Fruit fly (Drosophila melanogaster) whole organism, wandering third instar larva: ENCODE data around the gene BRWD3.
A peak's percentile ranks its signal among the peaks of the same experiment; 100 is the strongest.

ENCODE experiments used
- Abd-B ChIP-seq: fragments of >200 bp; optimal IDR thresholded peaks from 2 replicates; lab custom pipeline; 2017; ENCODE audit warnings: missing biosample characterization, missing genetic modification characterization
- CG32264 ChIP-seq: fragments of 200-800 bp; sonication (Bioruptor generic); optimal IDR thresholded peaks from 2 replicates; lab custom pipeline; 2016; ENCODE audit warnings: missing biosample characterization, missing genetic modification characterization
- CG9705 ChIP-seq: fragments of 200-800 bp; sonication (Bioruptor generic); optimal IDR thresholded peaks from 2 replicates; lab custom pipeline; 2018; ENCODE audit warnings: missing biosample characterization, mild to moderate bottlenecking, missing genetic modification characterization
- CrebA ChIP-seq: fragments of 200-800 bp; sonication (Bioruptor generic); optimal IDR thresholded peaks from 2 replicates; lab custom pipeline; 2016; ENCODE audit warnings: missing biosample characterization, mild to moderate bottlenecking, missing genetic modification characterization, borderline replicate concordance
- Dfd ChIP-seq: fragments of >200 bp; optimal IDR thresholded peaks from 2 replicates; lab custom pipeline; 2017; ENCODE audit warnings: missing biosample characterization, missing genetic modification characterization
- Dif ChIP-seq: fragments of 200-275, 200-300 bp; sonication (Bioruptor generic); optimal IDR thresholded peaks from 2 replicates; lab custom pipeline; 2018; ENCODE audit warnings: missing biosample characterization, missing genetic modification characterization; ENCODE audit not compliant: partially characterized antibody
- GATAd ChIP-seq: sonication (Bioruptor generic); optimal IDR thresholded peaks from 2 replicates; lab custom pipeline; 2016; ENCODE audit warnings: missing biosample characterization, missing genetic modification characterization
- HLH106 ChIP-seq: fragments of 200-800 bp; optimal IDR thresholded peaks from 3 replicates; lab custom pipeline; 2019; ENCODE audit warnings: missing biosample characterization, mild to moderate bottlenecking, missing genetic modification characterization, moderate library complexity
- Hnf4 ChIP-seq: fragments of 200-800 bp; sonication (Bioruptor generic); optimal IDR thresholded peaks from 2 replicates; lab custom pipeline; 2016; ENCODE audit warnings: missing biosample characterization, mild to moderate bottlenecking, missing genetic modification characterization
- Hr78 ChIP-seq: fragments of >200 bp; optimal IDR thresholded peaks from 2 replicates; lab custom pipeline; 2017; ENCODE audit warnings: missing biosample characterization, missing genetic modification characterization
- Hr83 ChIP-seq: fragments of 200-300 bp; sonication (Bioruptor generic); optimal IDR thresholded peaks from 2 replicates; lab custom pipeline; 2016; ENCODE audit warnings: missing biosample characterization, mild to moderate bottlenecking, missing genetic modification characterization, moderate library complexity; ENCODE audit not compliant: poor library complexity, severe bottlenecking
- Jra ChIP-seq: sonication (Bioruptor generic); optimal IDR thresholded peaks from 2 replicates; lab custom pipeline; 2016; ENCODE audit warnings: missing biosample characterization, missing genetic modification characterization
- Mio ChIP-seq: sonication (Bioruptor generic); optimal IDR thresholded peaks from 2 replicates; lab custom pipeline; 2016; ENCODE audit warnings: missing biosample characterization, missing genetic modification characterization
- Myc ChIP-seq: fragments of >200 bp; optimal IDR thresholded peaks from 2 replicates; lab custom pipeline; 2017
- N ChIP-seq: fragments of >200 bp; optimal IDR thresholded peaks from 2 replicates; lab custom pipeline; 2018; ENCODE audit warnings: missing biosample characterization, missing external identifiers, missing genetic modification characterization
- OdsH ChIP-seq: fragments of 200-800 bp; sonication (Bioruptor generic); optimal IDR thresholded peaks from 2 replicates; lab custom pipeline; 2016; ENCODE audit warnings: missing biosample characterization, mild to moderate bottlenecking, missing genetic modification characterization
- Rel ChIP-seq, 2 experiments: fragments of 200-800 bp; sonication (Bioruptor generic) in 1 of 2; optimal IDR thresholded peaks; 2 replicates in 1 of 2; 3 replicates in 1 of 2; lab custom pipeline; 2016 to 2019; ENCODE audit warnings: mild to moderate bottlenecking in 2 of 2, missing biosample characterization in 2 of 2, missing genetic modification characterization in 2 of 2, moderate library complexity in 1 of 2
- Sp1 ChIP-seq: fragments of 200-800 bp; sonication (Bioruptor generic); optimal IDR thresholded peaks from 3 replicates; lab custom pipeline; 2019; ENCODE audit warnings: missing biosample characterization, mild to moderate bottlenecking, missing genetic modification characterization, moderate library complexity
- Vsx2 ChIP-seq: fragments of 200-300, 225-300 bp; sonication (Bioruptor generic); optimal IDR thresholded peaks from 2 replicates; lab custom pipeline; 2018; ENCODE audit warnings: missing biosample characterization, missing genetic modification characterization; ENCODE audit not compliant: partially characterized antibody
- br ChIP-seq: fragments of 200-800 bp; sonication (Bioruptor generic); optimal IDR thresholded peaks from 2 replicates; lab custom pipeline; 2016; ENCODE audit warnings: missing biosample characterization, missing genetic modification characterization
- brk ChIP-seq: fragments of 200-800 bp; sonication (Bioruptor generic); optimal IDR thresholded peaks from 2 replicates; lab custom pipeline; 2016; ENCODE audit warnings: missing biosample characterization, mild to moderate bottlenecking, missing genetic modification characterization
- dl ChIP-seq, 2 experiments: fragments of 175-275, 200-275 bp in 1 of 2; fragments of 200-275 bp in 1 of 2; sonication (Bioruptor generic); optimal IDR thresholded peaks; lab custom pipeline; 2018; ENCODE audit warnings: mild to moderate bottlenecking in 2 of 2, missing biosample characterization in 2 of 2, missing genetic modification characterization in 2 of 2, moderate library complexity in 2 of 2; ENCODE audit not compliant: partially characterized antibody in 2 of 2, insufficient read depth in 1 of 2
- dmrt93B ChIP-seq: fragments of 200-800 bp; sonication (Bioruptor generic); optimal IDR thresholded peaks from 2 replicates; lab custom pipeline; 2018; ENCODE audit warnings: missing biosample characterization, mild to moderate bottlenecking, missing genetic modification characterization
- dsf ChIP-seq: sonication (Bioruptor generic); optimal IDR thresholded peaks from 2 replicates; lab custom pipeline; 2016; ENCODE audit warnings: missing biosample characterization, missing genetic modification characterization, borderline replicate concordance
- ey ChIP-seq: fragments of 200-800 bp; sonication (Bioruptor generic); optimal IDR thresholded peaks from 2 replicates; lab custom pipeline; 2016; ENCODE audit warnings: missing biosample characterization, missing genetic modification characterization
- foxo ChIP-seq, 2 experiments: fragments of 200-800 bp; sonication (Bioruptor generic); optimal IDR thresholded peaks; 2 replicates in 1 of 2; 3 replicates in 1 of 2; lab custom pipeline; 2016 to 2017; ENCODE audit warnings: missing biosample characterization in 2 of 2, missing genetic modification characterization in 2 of 2
- fru ChIP-seq: fragments of 200-800 bp; sonication (Bioruptor generic); optimal IDR thresholded peaks from 3 replicates; lab custom pipeline; 2016; ENCODE audit warnings: missing biosample characterization, mild to moderate bottlenecking, missing genetic modification characterization
- h ChIP-seq: fragments of 200-800 bp; sonication (Bioruptor generic); optimal IDR thresholded peaks from 3 replicates; lab custom pipeline; 2016; ENCODE audit warnings: missing biosample characterization, mild to moderate bottlenecking, missing genetic modification characterization
- jim ChIP-seq: fragments of 175-275, 200-325 bp; sonication (Bioruptor generic); optimal IDR thresholded peaks from 2 replicates; lab custom pipeline; 2016; ENCODE audit warnings: missing biosample characterization, mild to moderate bottlenecking, missing genetic modification characterization
- lola ChIP-seq: fragments of >200 bp; optimal IDR thresholded peaks from 2 replicates; lab custom pipeline; 2017; ENCODE audit warnings: missing biosample characterization, missing genetic modification characterization
- pan ChIP-seq: fragments of >200 bp; optimal IDR thresholded peaks from 2 replicates; lab custom pipeline; 2017
- psq ChIP-seq: fragments of 200-800 bp; sonication (Bioruptor generic); optimal IDR thresholded peaks from 3 replicates; lab custom pipeline; 2017; ENCODE audit warnings: missing biosample characterization, mild to moderate bottlenecking, missing genetic modification characterization, moderate library complexity
- rgr ChIP-seq: fragments of 200-800 bp; sonication (Bioruptor generic); optimal IDR thresholded peaks from 3 replicates; lab custom pipeline; 2016; ENCODE audit warnings: missing biosample characterization, mild to moderate bottlenecking, missing genetic modification characterization
- sage ChIP-seq: fragments of 200-800 bp; sonication (Bioruptor generic); optimal IDR thresholded peaks from 2 replicates; lab custom pipeline; 2016; ENCODE audit warnings: missing biosample characterization, mild to moderate bottlenecking, missing genetic modification characterization
- sv ChIP-seq: fragments of 200-800 bp; sonication (Bioruptor generic); optimal IDR thresholded peaks from 3 replicates; lab custom pipeline; 2016; ENCODE audit warnings: missing biosample characterization, missing genetic modification characterization
- tai ChIP-seq: sonication (Bioruptor generic); optimal IDR thresholded peaks from 2 replicates; lab custom pipeline; 2016; ENCODE audit warnings: missing biosample characterization, missing genetic modification characterization
- usp ChIP-seq: fragments of >200 bp; optimal IDR thresholded peaks from 2 replicates; lab custom pipeline; 2017; ENCODE audit warnings: missing biosample characterization, missing genetic modification characterization
- woc ChIP-seq: sonication (Bioruptor generic); optimal IDR thresholded peaks from 2 replicates; lab custom pipeline; 2016; ENCODE audit warnings: missing biosample characterization, mild to moderate bottlenecking, missing genetic modification characterization

The BRWD3 gene

dm6 chr3R:24294784-24295555, 23.8 kb upstream of the BRWD3 start, which contains the start of gene crb (continued):
- TF ChIP-seq N (GFP tag; lab: Kevin White, UChicago) (no peak), h (GFP tag; lab: Kevin White, UChicago) (peak; percentile 65), brk (no peak), Vsx2 (GFP tag; lab: Kevin White, UChicago) (no peak), Hnf4 (GFP tag; lab: Kevin White, UChicago) (peak; percentile 69), CrebA (GFP tag; lab: Kevin White, UChicago) (no peak), OdsH (GFP tag; lab: Kevin White, UChicago) (peak; percentile 56), Myc (lab: Kevin White, UChicago) (no peak)

DNA sequence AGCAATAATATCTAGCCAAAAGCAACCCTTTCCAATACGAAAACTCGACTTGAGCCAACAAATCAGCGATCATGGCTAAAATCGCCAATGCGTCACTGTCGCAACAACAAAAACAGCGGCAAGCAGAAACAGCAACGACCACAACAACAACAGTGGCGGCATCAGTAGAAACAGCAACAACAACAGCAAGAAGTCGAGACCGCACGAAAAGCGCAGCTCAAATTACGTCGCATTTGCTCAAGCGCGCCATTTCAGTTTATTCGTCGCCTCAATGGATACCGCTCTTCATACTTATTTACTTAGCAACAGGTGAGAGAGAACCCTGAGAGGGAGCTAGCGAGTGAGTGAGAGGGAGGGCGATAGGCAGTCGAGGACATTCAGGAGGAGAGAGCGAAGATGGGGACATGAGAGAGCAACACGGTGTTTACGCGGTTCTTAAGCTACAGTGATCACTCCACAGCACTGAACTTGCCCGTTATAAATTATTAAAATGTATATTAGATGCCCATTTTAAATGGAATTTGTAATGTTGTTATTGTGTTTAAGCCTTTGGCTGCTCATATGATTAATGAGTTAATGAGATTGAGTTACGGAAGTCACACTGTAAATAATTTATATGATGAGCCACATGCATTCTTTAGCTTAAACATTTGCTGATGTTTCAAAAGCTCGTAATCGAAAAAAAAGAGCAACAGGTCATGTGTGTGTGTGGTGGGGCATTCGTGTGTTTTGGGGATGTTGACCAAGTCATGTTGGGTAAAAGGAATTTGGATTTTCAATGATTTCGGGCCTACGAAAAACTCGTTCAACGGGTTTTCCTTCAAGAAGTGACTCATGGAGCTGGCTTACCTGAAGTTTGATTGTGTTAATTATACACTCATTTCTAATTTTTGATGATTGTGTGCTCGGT, 23.0 kb upstream of the BRWD3 start:
- peak; percentile 98 for TF ChIP-seq sage (GFP tag; lab: Kevin White, UChicago)
- TF ChIP-seq psq: peak; percentile 98
- TF ChIP-seq rgr (GFP tag; lab: Kevin White, UChicago): peak; percentile 99
- peak; percentile 99 for TF ChIP-seq fru (GFP tag; lab: Kevin White, UChicago)
- TF ChIP-seq HLH106 (tag; lab: Kevin White, UChicago): peak; percentile 99
- TF ChIP-seq woc (GFP tag; lab: Kevin White, UChicago): peak; percentile 99
- TF ChIP-seq Hr78 (GFP tag; lab: Kevin White, UChicago): no peak
- TF ChIP-seq Hnf4 (GFP tag; lab: Kevin White, UChicago): peak; percentile 99
- peak; percentile 97 for TF ChIP-seq CG9705 (GFP tag; lab: Kevin White, UChicago)
- peak; percentile 90 for TF ChIP-seq Mio (GFP tag; lab: Kevin White, UChicago)
- TF ChIP-seq dl (GFP tag; optimal IDR thresholded peaks at IDR 0.05; lab: Kevin White, UChicago; ENCODE audit: insufficient read depth in 1 of 2, partially characterized antibody in 2 of 2): peak; percentile 57 to 83
- peak; percentile 97 for TF ChIP-seq Rel (GFP tag; optimal IDR thresholded peaks at IDR 0.05; lab: Kevin White, UChicago)
- TF ChIP-seq Rel (tag; optimal IDR thresholded peaks at IDR 0.05; lab: Kevin White, UChicago): peak; percentile 92
- no peak for TF ChIP-seq usp (GFP tag; lab: Kevin White, UChicago)
- TF ChIP-seq N (GFP tag; lab: Kevin White, UChicago): no peak
- no peak for TF ChIP-seq Dfd
- TF ChIP-seq dsf (GFP tag; lab: Kevin White, UChicago): peak; percentile 93
- peak; percentile 80 for TF ChIP-seq Dif (GFP tag; lab: Kevin White, UChicago)
- peak; percentile 93 to 100 for TF ChIP-seq foxo (GFP tag; optimal IDR thresholded peaks at IDR 0.05; lab: Kevin White, UChicago)
- peak; percentile 98 for TF ChIP-seq Sp1 (GFP tag; lab: Kevin White, UChicago)
- TF ChIP-seq GATAd (GFP tag; lab: Kevin White, UChicago): peak; percentile 87
- TF ChIP-seq CG32264 (GFP tag; lab: Kevin White, UChicago): peak; percentile 98
- peak; percentile 96 for TF ChIP-seq brk
- TF ChIP-seq h (GFP tag; lab: Kevin White, UChicago): peak; percentile 100
- TF ChIP-seq sv (GFP tag; lab: Kevin White, UChicago): peak; percentile 76
- TF ChIP-seq CrebA (GFP tag; lab: Kevin White, UChicago): peak; percentile 97
- peak; percentile 0 for TF ChIP-seq Vsx2 (GFP tag; lab: Kevin White, UChicago)
- peak; percentile 78 for TF ChIP-seq jim
- peak; percentile 99 for TF ChIP-seq ey (GFP tag; lab: Kevin White, UChicago)
- peak; percentile 97 for TF ChIP-seq dmrt93B (GFP tag; lab: Kevin White, UChicago)
- TF ChIP-seq Jra: peak; percentile 97
- TF ChIP-seq OdsH (GFP tag; lab: Kevin White, UChicago): peak; percentile 99
- TF ChIP-seq pan (lab: Kevin White, UChicago): no peak
- no peak for TF ChIP-seq Myc (lab: Kevin White, UChicago)
- TF ChIP-seq lola (GFP tag; lab: Kevin White, UChicago): no peak
- TF ChIP-seq Abd-B (GFP tag; lab: Kevin White, UChicago): no peak
- TF ChIP-seq tai (GFP tag; lab: Kevin White, UChicago): peak; percentile 98
- peak; percentile 98 for TF ChIP-seq Hr83 (GFP tag; lab: Kevin White, UChicago)
- TF ChIP-seq br (GFP tag; lab: Kevin White, UChicago): peak; percentile 99
